Fruit fly (Drosophila melanogaster) whole organism, embryonic: ENCODE measurements around the gene CG34283.

Source experiments
- Atf3 ChIP-seq: fragments of 200-800 bp; sonication (Bioruptor generic); optimal IDR thresholded peaks from 3 replicates; lab custom pipeline; 2016; ENCODE audit warnings: missing biosample characterization, missing genetic modification characterization
- CG11695 ChIP-seq: fragments of 200-800 bp; sonication (Bioruptor generic); IDR thresholded peaks from 3 replicates; pipeline ENCODE4 v1.3.6; 2022; ENCODE audit warnings: missing biosample characterization, missing genetic modification characterization
- CG12155 ChIP-seq: fragments of 200-800 bp; sonication (Bioruptor generic); optimal IDR thresholded peaks from 3 replicates; lab custom pipeline; 2016; ENCODE audit warnings: missing biosample characterization, missing genetic modification characterization
- CG12299 ChIP-seq: fragments of 200-800 bp; sonication (Bioruptor generic); optimal IDR thresholded peaks from 2 replicates; lab custom pipeline; 2018; ENCODE audit warnings: missing biosample characterization, mild to moderate bottlenecking, missing genetic modification characterization
- CG1233 ChIP-seq: fragments of 200-800 bp; sonication (Bioruptor generic); optimal IDR thresholded peaks from 4 replicates; lab custom pipeline; 2018; ENCODE audit warnings: missing biosample characterization, mild to moderate bottlenecking, missing genetic modification characterization
- CG14860 ChIP-seq: fragments of 200-800 bp; sonication (Bioruptor generic); IDR thresholded peaks from 3 replicates; pipeline ENCODE4 v1.3.6; 2022; ENCODE audit warnings: missing biosample characterization, missing genetic modification characterization; ENCODE audit not compliant: partially characterized antibody
- CG2116 ChIP-seq: fragments of 200-800 bp; sonication (Bioruptor generic); optimal IDR thresholded peaks from 3 replicates; lab custom pipeline; 2018; ENCODE audit warnings: missing biosample characterization, mild to moderate bottlenecking, missing genetic modification characterization
- CG2199 ChIP-seq: fragments of 200-800 bp; sonication (Bioruptor generic); IDR thresholded peaks from 3 replicates; pipeline ENCODE4 v1.3.6; 2022; ENCODE audit warnings: missing biosample characterization, missing genetic modification characterization
- CG31365 ChIP-seq: fragments of 200-800 bp; sonication (Bioruptor generic); optimal IDR thresholded peaks from 2 replicates; lab custom pipeline; 2018; ENCODE audit warnings: missing biosample characterization, mild to moderate bottlenecking, missing genetic modification characterization
- CG3163 ChIP-seq: fragments of 200-800 bp; sonication (Bioruptor generic); optimal IDR thresholded peaks from 3 replicates; lab custom pipeline; 2016; ENCODE audit warnings: missing biosample characterization, missing genetic modification characterization
- CG33557 ChIP-seq: fragments of 200-800 bp; sonication (Bioruptor generic); optimal IDR thresholded peaks from 2 replicates; lab custom pipeline; 2019; ENCODE audit warnings: missing biosample characterization, mild to moderate bottlenecking, missing genetic modification characterization, moderate library complexity
- CG34224 ChIP-seq: fragments of 200-800 bp; sonication (Bioruptor generic); IDR thresholded peaks from 3 replicates; pipeline ENCODE4 v1.3.6; 2022; ENCODE audit warnings: missing biosample characterization, missing genetic modification characterization; ENCODE audit not compliant: partially characterized antibody
- CG3995 ChIP-seq: fragments of 200-800 bp; sonication (Bioruptor generic); optimal IDR thresholded peaks from 3 replicates; lab custom pipeline; 2016; ENCODE audit warnings: missing biosample characterization, missing genetic modification characterization
- CG6254 ChIP-seq: fragments of 200-800 bp; sonication (Bioruptor generic); optimal IDR thresholded peaks from 3 replicates; lab custom pipeline; 2017; ENCODE audit warnings: mild to moderate bottlenecking, missing biosample characterization, missing genetic modification reagents, missing genetic modification characterization
- CG8089 ChIP-seq: fragments of 200-800 bp; sonication (Bioruptor generic); optimal IDR thresholded peaks from 3 replicates; lab custom pipeline; 2016; ENCODE audit warnings: missing biosample characterization, missing genetic modification characterization
- CG8944 ChIP-seq: fragments of 200-800 bp; sonication (Bioruptor generic); optimal IDR thresholded peaks from 3 replicates; lab custom pipeline; 2016; ENCODE audit warnings: missing biosample characterization, missing genetic modification characterization
- CG9609 ChIP-seq: fragments of 200-800 bp; sonication (Bioruptor generic); optimal IDR thresholded peaks from 3 replicates; lab custom pipeline; 2016; ENCODE audit warnings: missing biosample characterization, missing genetic modification characterization
- CG9876 ChIP-seq: fragments of 200-800 bp; sonication (Bioruptor generic); optimal IDR thresholded peaks from 2 replicates; lab custom pipeline; 2016; ENCODE audit warnings: missing biosample characterization, missing genetic modification characterization
- Dp ChIP-seq: fragments of 200-800 bp; sonication (Bioruptor generic); optimal IDR thresholded peaks from 2 replicates; lab custom pipeline; 2018; ENCODE audit warnings: missing biosample characterization, mild to moderate bottlenecking, missing genetic modification characterization, moderate library complexity
- HHEX ChIP-seq: fragments of 200-800 bp; sonication (Bioruptor generic); optimal IDR thresholded peaks from 3 replicates; lab custom pipeline; 2017; ENCODE audit warnings: missing biosample characterization, mild to moderate bottlenecking, missing genetic modification characterization, missing genetic modification reagents
- Hey ChIP-seq: fragments of 200-800 bp; sonication (Bioruptor generic); optimal IDR thresholded peaks from 3 replicates; lab custom pipeline; 2018; ENCODE audit warnings: missing biosample characterization, mild to moderate bottlenecking, missing genetic modification characterization
- MTF-1 ChIP-seq: fragments of 200-800 bp; sonication (Bioruptor generic); optimal IDR thresholded peaks from 2 replicates; lab custom pipeline; 2018; ENCODE audit warnings: missing biosample characterization, mild to moderate bottlenecking, missing genetic modification characterization, borderline replicate concordance
- Nf-YA ChIP-seq: fragments of 200-800 bp; sonication (Bioruptor generic); IDR thresholded peaks from 2 replicates; pipeline ENCODE4 v1.3.6; 2022; ENCODE audit warnings: missing biosample characterization, missing genetic modification characterization
- Opbp ChIP-seq: fragments of 200-800 bp; sonication (Bioruptor generic); IDR thresholded peaks from 3 replicates; pipeline ENCODE4 v1.3.6; 2022; ENCODE audit warnings: missing biosample characterization, missing genetic modification characterization; ENCODE audit not compliant: partially characterized antibody
- TFAM ChIP-seq: fragments of 200-800 bp; sonication (Bioruptor generic); optimal IDR thresholded peaks from 2 replicates; lab custom pipeline; 2017; ENCODE audit warnings: missing biosample characterization, missing genetic modification characterization, inconsistent platforms
- Taf1 ChIP-seq: fragments of 200-800 bp; sonication (Bioruptor generic); IDR thresholded peaks from 2 replicates; pipeline ENCODE4 v1.3.6; 2022; ENCODE audit warnings: missing biosample characterization, missing genetic modification characterization
- bab2 ChIP-seq: fragments of 200-800 bp; sonication (Bioruptor generic); optimal IDR thresholded peaks from 2 replicates; lab custom pipeline; 2016; ENCODE audit warnings: missing biosample characterization, missing genetic modification characterization
- bsh ChIP-seq, 2 experiments: fragments of 200-800 bp; sonication (Bioruptor generic); optimal IDR thresholded peaks; 2 replicates each; lab custom pipeline; 2017 to 2018; ENCODE audit warnings: mild to moderate bottlenecking in 2 of 2, missing biosample characterization in 2 of 2, missing genetic modification characterization in 2 of 2, moderate library complexity in 1 of 2
- crc ChIP-seq: fragments of 200-800 bp; sonication (Bioruptor generic); optimal IDR thresholded peaks from 2 replicates; lab custom pipeline; 2016; ENCODE audit warnings: missing biosample characterization, missing genetic modification characterization
- cwo ChIP-seq: fragments of 200-800 bp; sonication (Bioruptor generic); optimal IDR thresholded peaks from 3 replicates; lab custom pipeline; 2017; ENCODE audit warnings: missing biosample characterization, missing genetic modification characterization, mild to moderate bottlenecking, moderate library complexity, missing genetic modification reagents
- emc ChIP-seq: fragments of 200-800 bp; sonication (Bioruptor generic); optimal IDR thresholded peaks from 2 replicates; lab custom pipeline; 2016; ENCODE audit warnings: missing biosample characterization, missing genetic modification characterization
- fd64A ChIP-seq: fragments of 200-800 bp; sonication (Bioruptor generic); optimal IDR thresholded peaks from 3 replicates; lab custom pipeline; 2018; ENCODE audit warnings: missing biosample characterization, mild to moderate bottlenecking, missing genetic modification characterization
- ftz-f1 ChIP-seq: fragments of 200-800 bp; sonication (Bioruptor generic); optimal IDR thresholded peaks from 2 replicates; lab custom pipeline; 2016; ENCODE audit warnings: missing biosample characterization, missing genetic modification characterization
- gfzf ChIP-seq: fragments of 200-800 bp; sonication (Bioruptor generic); optimal IDR thresholded peaks from 2 replicates; lab custom pipeline; 2016; ENCODE audit warnings: missing biosample characterization, mild to moderate bottlenecking, missing genetic modification characterization, moderate library complexity
- h ChIP-seq: fragments of >200 bp; optimal IDR thresholded peaks from 2 replicates; lab custom pipeline; 2017
- kay ChIP-seq: fragments of 200-800 bp; sonication (Bioruptor generic); optimal IDR thresholded peaks from 2 replicates; lab custom pipeline; 2016; ENCODE audit warnings: missing biosample characterization, missing genetic modification characterization
- luna ChIP-seq: fragments of 200-800 bp; sonication (Bioruptor generic); optimal IDR thresholded peaks from 2 replicates; lab custom pipeline; 2016; ENCODE audit warnings: missing biosample characterization, missing genetic modification characterization
- maf-S ChIP-seq: fragments of 200-800 bp; sonication (Bioruptor generic); optimal IDR thresholded peaks from 2 replicates; lab custom pipeline; 2016; ENCODE audit warnings: missing biosample characterization, missing genetic modification characterization
- mirr ChIP-seq: fragments of 200-800 bp; sonication (Bioruptor generic); optimal IDR thresholded peaks from 3 replicates; lab custom pipeline; 2018; ENCODE audit warnings: missing biosample characterization, mild to moderate bottlenecking, missing genetic modification characterization
- nau ChIP-seq: fragments of 200-800 bp; sonication (Bioruptor generic); optimal IDR thresholded peaks from 3 replicates; lab custom pipeline; 2017; ENCODE audit warnings: missing biosample characterization, mild to moderate bottlenecking, missing genetic modification characterization, missing genetic modification reagents
- nerfin-1 ChIP-seq: fragments of 200-800 bp; sonication (Bioruptor generic); optimal IDR thresholded peaks from 3 replicates; lab custom pipeline; 2019; ENCODE audit warnings: missing biosample characterization, mild to moderate bottlenecking, missing genetic modification characterization, moderate library complexity
- otp ChIP-seq: fragments of 200-800 bp; sonication (Bioruptor generic); IDR thresholded peaks from 3 replicates; pipeline ENCODE4, ENCODE4 v1.3.6; 2022; ENCODE audit warnings: missing biosample characterization, missing genetic modification characterization
- psq ChIP-seq: fragments of 200-800 bp; sonication (Bioruptor generic); optimal IDR thresholded peaks from 2 replicates; lab custom pipeline; 2017; ENCODE audit warnings: missing biosample characterization, missing genetic modification characterization
- pum ChIP-seq: fragments of 200-800 bp; sonication (Bioruptor generic); optimal IDR thresholded peaks from 2 replicates; lab custom pipeline; 2016; ENCODE audit warnings: missing biosample characterization, missing genetic modification characterization
- ranshi ChIP-seq: fragments of 200-800 bp; sonication (Bioruptor generic); IDR thresholded peaks from 2 replicates; pipeline ENCODE4 v1.3.6; 2022; ENCODE audit warnings: missing biosample characterization, missing genetic modification characterization
- repo ChIP-seq: fragments of 200-800 bp; sonication (Bioruptor generic); optimal IDR thresholded peaks from 2 replicates; lab custom pipeline; 2016; ENCODE audit warnings: missing biosample characterization, missing genetic modification characterization
- run ChIP-seq: fragments of 200-800 bp; sonication (Bioruptor generic); optimal IDR thresholded peaks from 3 replicates; lab custom pipeline; 2018; ENCODE audit warnings: missing biosample characterization, mild to moderate bottlenecking, missing genetic modification characterization
- sima ChIP-seq: fragments of 200-800 bp; sonication (Bioruptor generic); optimal IDR thresholded peaks from 2 replicates; lab custom pipeline; 2016; ENCODE audit warnings: missing biosample characterization, missing genetic modification characterization
- sr ChIP-seq: fragments of 200-800 bp; sonication (Bioruptor generic); IDR thresholded peaks from 3 replicates; pipeline ENCODE4 v1.3.6; 2022; ENCODE audit warnings: missing biosample characterization, missing genetic modification characterization
- stc ChIP-seq: fragments of 200-800 bp; sonication (Bioruptor generic); IDR thresholded peaks from 2 replicates; pipeline ENCODE4 v1.3.6; 2022; ENCODE audit warnings: missing biosample characterization, missing genetic modification characterization
- sug ChIP-seq: fragments of 200-800 bp; optimal IDR thresholded peaks from 2 replicates; lab custom pipeline; 2019; ENCODE audit warnings: missing biosample characterization, mild to moderate bottlenecking, missing genetic modification characterization, moderate library complexity
- toy ChIP-seq: fragments of 200-800 bp; sonication (Bioruptor generic); IDR thresholded peaks from 2 replicates; pipeline ENCODE4 v1.3.6; 2022; ENCODE audit warnings: missing biosample characterization, missing genetic modification characterization
- vfl ChIP-seq: fragments of 200-800 bp; sonication (Bioruptor generic); optimal IDR thresholded peaks from 2 replicates; lab custom pipeline; 2016; ENCODE audit warnings: missing biosample characterization, missing genetic modification characterization

CG34283 gene

DNA sequence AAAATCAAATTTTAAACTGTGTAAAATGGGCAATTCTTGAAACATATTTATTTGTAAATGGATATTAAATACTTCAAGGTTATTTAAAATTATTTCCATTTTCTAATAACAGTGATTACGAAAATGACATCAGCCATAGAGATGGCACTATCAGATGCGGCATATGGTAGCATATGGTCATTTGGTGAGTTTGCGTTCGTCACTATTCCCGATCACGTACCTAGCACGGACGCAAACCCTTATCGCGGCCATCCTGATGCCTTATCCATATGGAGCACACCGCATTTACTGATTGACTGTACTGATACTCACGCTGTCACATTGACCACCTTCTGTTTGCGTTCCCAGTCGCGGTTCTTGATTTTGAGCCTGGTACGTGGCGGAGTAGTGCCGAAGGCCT, 15.7 kb upstream of the CG34283 start (continued):
- TF ChIP-seq psq (GFP tag; lab: Kevin White, UChicago) (no peak), CG34224 (GFP tag; lab: Robert Waterston, UW) (no peak), crc (GFP tag; lab: Kevin White, UChicago) (no peak), CG33557 (no peak), Atf3 (GFP tag; lab: Kevin White, UChicago) (peak; percentile 24), CG11695 (GFP tag; lab: Robert Waterston, UW) (peak; percentile 31; the same call in 1 of the 3 replicates), CG12299 (no peak), CG1233 (GFP tag; lab: Kevin White, UChicago) (no peak), h (no peak), vfl (GFP tag; lab: Kevin White, UChicago) (no peak), Taf1 (GFP tag; lab: Robert Waterston, UW) (no peak), nerfin-1 (no peak), HHEX (GFP tag; lab: Kevin White, UChicago) (no peak), emc (no peak), bsh (GFP tag; optimal IDR thresholded peaks at IDR 0.05; lab: Kevin White, UChicago) (no peak), CG14860 (GFP tag; lab: Robert Waterston, UW) (0 out of 3 replicates have a peak, but pooled peaks have one; percentile 39), run (no peak), CG8944 (GFP tag; lab: Kevin White, UChicago) (no peak), CG8089 (GFP tag; lab: Kevin White, UChicago) (no peak), CG2199 (0 out of 3 replicates have a peak, but pooled peaks have one; percentile 27), CG31365 (no peak), toy (GFP tag; lab: Robert Waterston, UW) (no peak), gfzf (GFP tag; lab: Kevin White, UChicago) (peak; percentile 20), repo (GFP tag; lab: Kevin White, UChicago) (no peak), Nf-YA (GFP tag; lab: Robert Waterston, UW) (no peak), ftz-f1 (GFP tag; lab: Kevin White, UChicago) (no peak), cwo (GFP tag; lab: Kevin White, UChicago) (no peak), pum (GFP tag; lab: Kevin White, UChicago) (no peak), otp (GFP tag; lab: Robert Waterston, UW) (no peak), Dp (GFP tag; lab: Kevin White, UChicago) (no peak)

DNA sequence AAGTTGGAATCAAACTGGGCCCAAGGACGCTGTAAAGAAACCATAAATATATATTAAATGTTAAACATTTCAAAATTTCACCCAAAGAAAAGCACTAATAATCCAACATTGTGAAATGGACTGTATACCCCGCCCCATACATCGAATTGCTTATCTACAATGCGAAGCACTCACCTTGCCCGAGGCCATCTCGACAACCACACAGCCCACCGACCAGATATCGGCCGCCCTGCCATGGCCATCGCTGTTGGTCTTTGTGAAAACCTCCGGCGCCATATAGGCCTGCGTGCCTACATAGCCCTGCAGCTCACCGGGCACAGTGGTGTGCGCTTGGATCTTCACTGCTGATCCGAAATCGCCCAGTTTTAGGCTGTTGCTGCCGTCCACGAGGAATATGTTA, 11.2 kb upstream of the CG34283 start:
- TF ChIP-seq mirr (GFP tag; lab: Kevin White, UChicago), result peak; percentile 38
- TF ChIP-seq luna, result no peak
- peak; percentile 74 for TF ChIP-seq ftz-f1 (GFP tag; lab: Kevin White, UChicago)
- TF ChIP-seq CG2116 (GFP tag; lab: Kevin White, UChicago), result no peak
- no peak for TF ChIP-seq sima (GFP tag; lab: Kevin White, UChicago)
- no peak for TF ChIP-seq maf-S
- no peak for TF ChIP-seq MTF-1 (GFP tag; lab: Kevin White, UChicago)
- no peak for TF ChIP-seq CG6254
- TF ChIP-seq CG12155, result no peak
- peak; percentile 63 for TF ChIP-seq sug
- no peak for TF ChIP-seq sr
- TF ChIP-seq bab2 (GFP tag; lab: Kevin White, UChicago), result no peak
- TF ChIP-seq CG9609, result no peak
- TF ChIP-seq fd64A (GFP tag; lab: Kevin White, UChicago), result no peak
- TF ChIP-seq Opbp (GFP tag; lab: Robert Waterston, UW), result 0 out of 3 replicates have a peak, but pooled peaks have one; percentile 12
- TF ChIP-seq Hey (tag; lab: Kevin White, UChicago), result no peak
- TF ChIP-seq kay (GFP tag; lab: Kevin White, UChicago), result no peak
- no peak for TF ChIP-seq CG3163 (GFP tag; lab: Kevin White, UChicago)
- TF ChIP-seq stc (GFP tag; lab: Robert Waterston, UW), result no peak
- no peak for TF ChIP-seq nau (GFP tag; lab: Kevin White, UChicago)
- no peak for TF ChIP-seq CG9876 (GFP tag; lab: Kevin White, UChicago)
- no peak for TF ChIP-seq CG3995 (GFP tag; lab: Kevin White, UChicago)
- no peak for TF ChIP-seq TFAM (GFP tag; lab: Kevin White, UChicago)
- TF ChIP-seq ranshi (GFP tag; lab: Robert Waterston, UW), result no peak
